Fruit fly (Drosophila melanogaster) whole organism, embryonic: ENCODE measurements around the gene LysD.

Experiments used
- Adf1 ChIP-seq: fragments of 200-800 bp; sonication (Bioruptor generic); IDR thresholded peaks from 2 replicates; pipeline ENCODE4 v1.3.6; 2022; ENCODE audit warnings: missing biosample characterization, missing genetic modification characterization
- C15 ChIP-seq: fragments of 200-800 bp; sonication (Bioruptor generic); IDR thresholded peaks from 3 replicates; pipeline ENCODE4 v1.3.6; 2022; ENCODE audit warnings: missing biosample characterization, missing genetic modification characterization
- CG10147 ChIP-seq: fragments of 200-800 bp; sonication (Bioruptor generic); optimal IDR thresholded peaks from 2 replicates; lab custom pipeline; 2019; ENCODE audit warnings: missing biosample characterization, mild to moderate bottlenecking, missing genetic modification characterization, moderate library complexity
- CG10431 ChIP-seq: fragments of 200-800 bp; sonication (Bioruptor generic); optimal IDR thresholded peaks from 3 replicates; lab custom pipeline; 2018; ENCODE audit warnings: missing biosample characterization, mild to moderate bottlenecking, missing genetic modification characterization
- CG11247 ChIP-seq: fragments of 200-800 bp; sonication (Bioruptor generic); IDR thresholded peaks from 2 replicates; pipeline ENCODE4 v1.3.6; 2022; ENCODE audit warnings: missing biosample characterization, missing genetic modification characterization
- CG11456 ChIP-seq: fragments of 200-800 bp; sonication (Bioruptor generic); IDR thresholded peaks from 3 replicates; pipeline ENCODE4 v1.3.6; 2022; ENCODE audit warnings: missing biosample characterization, missing genetic modification characterization
- CG11504 ChIP-seq: fragments of 200-800 bp; sonication (Bioruptor generic); optimal IDR thresholded peaks from 3 replicates; lab custom pipeline; 2019; ENCODE audit warnings: missing biosample characterization, mild to moderate bottlenecking, missing genetic modification characterization, moderate library complexity
- CG11696 ChIP-seq: fragments of 200-800 bp; sonication (Bioruptor generic); IDR thresholded peaks from 2 replicates; pipeline ENCODE4 v1.3.6; 2022; ENCODE audit warnings: missing biosample characterization, missing genetic modification characterization
- CG12071 ChIP-seq: fragments of 200-800 bp; sonication (Bioruptor generic); optimal IDR thresholded peaks from 3 replicates; lab custom pipeline; 2018; ENCODE audit warnings: missing biosample characterization, mild to moderate bottlenecking, missing genetic modification characterization
- CG15011 ChIP-seq: fragments of 200-800 bp; sonication (Bioruptor generic); optimal IDR thresholded peaks from 3 replicates; lab custom pipeline; 2018; ENCODE audit warnings: missing biosample characterization, mild to moderate bottlenecking, missing genetic modification characterization
- CG15269 ChIP-seq: fragments of 200-800 bp; sonication (Bioruptor generic); optimal IDR thresholded peaks from 2 replicates; lab custom pipeline; 2018; ENCODE audit warnings: missing biosample characterization, mild to moderate bottlenecking, missing genetic modification characterization, moderate library complexity
- CG15696 ChIP-seq: fragments of 200-800 bp; sonication (Bioruptor generic); optimal IDR thresholded peaks from 2 replicates; lab custom pipeline; 2019; ENCODE audit warnings: missing biosample characterization, mild to moderate bottlenecking, missing genetic modification characterization, moderate library complexity
- CG16779 ChIP-seq: fragments of 200-800 bp; sonication (Bioruptor generic); IDR thresholded peaks from 2 replicates; pipeline ENCODE4 v1.3.6; 2022; ENCODE audit warnings: missing biosample characterization, missing genetic modification characterization
- CG4854 ChIP-seq: fragments of 200-800 bp; sonication (Bioruptor generic); optimal IDR thresholded peaks from 2 replicates; lab custom pipeline; 2016; ENCODE audit warnings: missing biosample characterization, missing genetic modification characterization, inconsistent platforms
- CG7372 ChIP-seq: fragments of 200-800 bp; sonication (Bioruptor generic); IDR thresholded peaks from 2 replicates; pipeline ENCODE4 v1.3.6; 2022; ENCODE audit warnings: missing biosample characterization, missing genetic modification characterization
- CG7745 ChIP-seq: fragments of 200-800 bp; sonication (Bioruptor generic); optimal IDR thresholded peaks from 2 replicates; lab custom pipeline; 2018; ENCODE audit warnings: missing biosample characterization, mild to moderate bottlenecking, missing genetic modification characterization, moderate library complexity
- CG7839 ChIP-seq: fragments of 200-800 bp; sonication (Bioruptor generic); optimal IDR thresholded peaks from 3 replicates; lab custom pipeline; 2018; ENCODE audit warnings: missing biosample characterization, mild to moderate bottlenecking, missing genetic modification characterization, moderate library complexity
- CG8290 ChIP-seq, 3 experiments: fragments of 200-800 bp; sonication (Bioruptor generic); optimal IDR thresholded peaks; 2 replicates each; lab custom pipeline; 2016 to 2019; ENCODE audit warnings: missing biosample characterization in 3 of 3, missing genetic modification characterization in 3 of 3, mild to moderate bottlenecking in 2 of 3, moderate library complexity in 1 of 3
- CG8388 ChIP-seq: fragments of 200-800 bp; sonication (Bioruptor generic); optimal IDR thresholded peaks from 2 replicates; lab custom pipeline; 2019; ENCODE audit warnings: missing biosample characterization, mild to moderate bottlenecking, missing genetic modification characterization, moderate library complexity
- CTCF ChIP-seq: fragments of 200-800 bp; sonication (Bioruptor generic); optimal IDR thresholded peaks from 2 replicates; lab custom pipeline; 2017; ENCODE audit warnings: missing biosample characterization, mild to moderate bottlenecking, missing genetic modification characterization, moderate library complexity
- Camta ChIP-seq: fragments of 200-800 bp; sonication (Bioruptor generic); optimal IDR thresholded peaks from 2 replicates; lab custom pipeline; 2016; ENCODE audit warnings: missing biosample characterization, missing genetic modification characterization
- Chrac-16 ChIP-seq: fragments of 200-800 bp; sonication (Bioruptor generic); optimal IDR thresholded peaks from 3 replicates; lab custom pipeline; 2016; ENCODE audit warnings: missing biosample characterization, missing genetic modification characterization
- Dbx ChIP-seq: fragments of 200-800 bp; sonication (Bioruptor generic); IDR thresholded peaks from 3 replicates; pipeline ENCODE4 v1.3.6; 2022; ENCODE audit warnings: missing biosample characterization, missing genetic modification characterization
- Doc3 ChIP-seq: fragments of 200-800 bp; sonication (Bioruptor generic); IDR thresholded peaks from 3 replicates; pipeline ENCODE4 v1.3.6; 2022; ENCODE audit warnings: missing biosample characterization, missing genetic modification characterization; ENCODE audit not compliant: partially characterized antibody
- Elba2 ChIP-seq: fragments of 200-800 bp; sonication (Bioruptor generic); optimal IDR thresholded peaks from 3 replicates; lab custom pipeline; 2016; ENCODE audit warnings: missing biosample characterization, missing genetic modification characterization
- Fer3 ChIP-seq: fragments of 200-800 bp; sonication (Bioruptor generic); optimal IDR thresholded peaks from 2 replicates; lab custom pipeline; 2018; ENCODE audit warnings: missing biosample characterization, mild to moderate bottlenecking, missing genetic modification characterization, moderate library complexity
- Gug ChIP-seq: fragments of 200-800 bp; sonication (Bioruptor generic); IDR thresholded peaks from 4 replicates; pipeline ENCODE4 v1.3.6; 2022; ENCODE audit warnings: missing biosample characterization, missing genetic modification characterization
- HLH4C ChIP-seq: fragments of 200-800 bp; sonication (Bioruptor generic); IDR thresholded peaks from 3 replicates; pipeline ENCODE4 v1.3.6; 2022; ENCODE audit warnings: missing biosample characterization, missing genetic modification characterization; ENCODE audit not compliant: partially characterized antibody
- Hmr ChIP-seq: fragments of 200-800 bp; sonication (Bioruptor generic); optimal IDR thresholded peaks from 3 replicates; lab custom pipeline; 2017; ENCODE audit warnings: mild to moderate bottlenecking, missing biosample characterization, missing genetic modification reagents, missing genetic modification characterization
- Meics ChIP-seq: fragments of 200-800 bp; sonication (Bioruptor generic); optimal IDR thresholded peaks from 2 replicates; lab custom pipeline; 2017; ENCODE audit warnings: missing biosample characterization, mild to moderate bottlenecking, missing genetic modification characterization
- Nf-YA ChIP-seq: fragments of 200-800 bp; sonication (Bioruptor generic); IDR thresholded peaks from 2 replicates; pipeline ENCODE4 v1.3.6; 2022; ENCODE audit warnings: missing biosample characterization, missing genetic modification characterization
- Nf-YC ChIP-seq: fragments of 200-800 bp; optimal IDR thresholded peaks from 3 replicates; lab custom pipeline; 2019; ENCODE audit warnings: missing biosample characterization, mild to moderate bottlenecking, missing genetic modification characterization, moderate library complexity
- PHDP ChIP-seq: fragments of 200-800 bp; sonication (Bioruptor generic); optimal IDR thresholded peaks from 3 replicates; lab custom pipeline; 2018; ENCODE audit warnings: missing biosample characterization, mild to moderate bottlenecking, missing genetic modification characterization, moderate library complexity
- ci ChIP-seq: fragments of 200-800 bp; sonication (Bioruptor generic); IDR thresholded peaks from 3 replicates; pipeline ENCODE4 v1.3.6; 2022; ENCODE audit warnings: missing biosample characterization, missing genetic modification characterization
- dimm ChIP-seq: fragments of 200-800 bp; sonication (Bioruptor generic); IDR thresholded peaks from 2 replicates; pipeline ENCODE4 v1.3.6; 2022; ENCODE audit warnings: missing biosample characterization, missing genetic modification characterization
- dpn ChIP-seq, 2 experiments: fragments of 200-800 bp; sonication (Bioruptor generic); optimal IDR thresholded peaks; 3 replicates each; lab custom pipeline; 2016; ENCODE audit warnings: missing biosample characterization in 2 of 2, missing genetic modification characterization in 2 of 2
- emc ChIP-seq: fragments of 200-800 bp; sonication (Bioruptor generic); optimal IDR thresholded peaks from 2 replicates; lab custom pipeline; 2016; ENCODE audit warnings: missing biosample characterization, missing genetic modification characterization
- gem ChIP-seq: fragments of 200-800 bp; sonication (Bioruptor generic); optimal IDR thresholded peaks from 2 replicates; lab custom pipeline; 2019; ENCODE audit warnings: missing biosample characterization, mild to moderate bottlenecking, missing genetic modification characterization, moderate library complexity
- gt ChIP-seq: fragments of 200-800 bp; sonication (Bioruptor generic); IDR thresholded peaks from 2 replicates; pipeline ENCODE4 v1.3.6; 2022; ENCODE audit warnings: missing biosample characterization, missing genetic modification characterization
- h ChIP-seq: fragments of >200 bp; optimal IDR thresholded peaks from 2 replicates; lab custom pipeline; 2017
- maf-S ChIP-seq: fragments of 200-800 bp; sonication (Bioruptor generic); optimal IDR thresholded peaks from 2 replicates; lab custom pipeline; 2016; ENCODE audit warnings: missing biosample characterization, missing genetic modification characterization
- pfk ChIP-seq: fragments of 200-800 bp; sonication (Bioruptor generic); optimal IDR thresholded peaks from 2 replicates; lab custom pipeline; 2018; ENCODE audit warnings: missing biosample characterization, mild to moderate bottlenecking, missing genetic modification characterization, moderate library complexity
- prd ChIP-seq, 3 experiments: fragments of >200 bp in 2 of 3; fragments of 200-800 bp in 1 of 3; sonication (Bioruptor generic) in 1 of 3; optimal IDR thresholded peaks in 2 of 3; IDR thresholded peaks in 1 of 3; 2 replicates in 2 of 3; 3 replicates in 1 of 3; pipeline versions ENCODE4 v1.3.6 to Lab custom; 2017 to 2022; ENCODE audit warnings: missing biosample characterization in 1 of 3, missing genetic modification characterization in 1 of 3
- psq ChIP-seq: fragments of 200-800 bp; sonication (Bioruptor generic); optimal IDR thresholded peaks from 2 replicates; lab custom pipeline; 2017; ENCODE audit warnings: missing biosample characterization, missing genetic modification characterization
- stwl ChIP-seq: fragments of 200-800 bp; sonication (Bioruptor generic); optimal IDR thresholded peaks from 3 replicates; lab custom pipeline; 2018; ENCODE audit warnings: missing biosample characterization, mild to moderate bottlenecking, missing genetic modification characterization, moderate library complexity
- sug ChIP-seq: fragments of 200-800 bp; optimal IDR thresholded peaks from 2 replicates; lab custom pipeline; 2019; ENCODE audit warnings: missing biosample characterization, mild to moderate bottlenecking, missing genetic modification characterization, moderate library complexity
- tgo ChIP-seq: fragments of 200-800 bp; sonication (Bioruptor generic); IDR thresholded peaks from 3 replicates; pipeline ENCODE4 v1.3.6; 2022; ENCODE audit warnings: missing biosample characterization, missing genetic modification characterization
- tx ChIP-seq: fragments of 200-800 bp; sonication (Bioruptor generic); optimal IDR thresholded peaks from 2 replicates; lab custom pipeline; 2016; ENCODE audit warnings: missing biosample characterization, missing genetic modification characterization

The LysD gene

DNA sequence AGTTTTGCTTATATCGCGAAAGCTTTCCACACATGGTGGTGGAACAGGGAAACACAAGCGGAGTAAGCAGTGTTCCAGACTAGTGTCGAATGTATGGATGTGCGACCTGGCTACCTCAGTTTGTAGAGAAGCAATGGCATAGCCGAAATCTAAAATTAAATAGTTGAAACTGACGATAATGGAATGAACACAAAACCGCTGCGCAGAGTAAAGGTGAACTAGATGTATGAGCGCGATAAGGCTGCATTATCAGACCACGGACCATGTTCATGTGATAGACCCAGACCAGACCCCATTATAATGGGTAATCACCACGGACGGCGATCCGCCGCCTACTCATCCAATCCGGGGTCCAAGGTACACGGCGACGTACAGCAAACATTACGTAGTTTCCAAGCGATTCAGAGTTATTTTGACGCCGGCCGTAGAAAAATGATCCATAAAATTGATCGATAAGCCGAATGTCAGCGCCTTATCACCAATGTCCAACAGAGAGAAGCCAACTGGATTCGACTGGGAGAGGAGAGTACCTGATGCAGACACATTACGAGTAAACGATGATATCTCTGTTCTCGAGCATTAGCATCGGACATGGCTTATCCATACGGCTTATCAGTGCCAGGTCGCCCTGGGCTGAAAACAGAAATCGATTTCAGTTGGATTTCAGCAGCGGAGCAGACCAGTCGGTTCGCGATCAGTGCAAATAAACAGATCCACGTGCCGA lies 21.9 kb downstream of the LysD start, which contains the start of gene CG13912 (continued):
- TF ChIP-seq dimm (no peak), Nf-YC (tag; lab: Kevin White, UChicago) (peak; percentile 26), Chrac-16 (GFP tag; lab: Kevin White, UChicago) (no peak), psq (GFP tag; lab: Kevin White, UChicago) (no peak), C15 (no peak)

DNA sequence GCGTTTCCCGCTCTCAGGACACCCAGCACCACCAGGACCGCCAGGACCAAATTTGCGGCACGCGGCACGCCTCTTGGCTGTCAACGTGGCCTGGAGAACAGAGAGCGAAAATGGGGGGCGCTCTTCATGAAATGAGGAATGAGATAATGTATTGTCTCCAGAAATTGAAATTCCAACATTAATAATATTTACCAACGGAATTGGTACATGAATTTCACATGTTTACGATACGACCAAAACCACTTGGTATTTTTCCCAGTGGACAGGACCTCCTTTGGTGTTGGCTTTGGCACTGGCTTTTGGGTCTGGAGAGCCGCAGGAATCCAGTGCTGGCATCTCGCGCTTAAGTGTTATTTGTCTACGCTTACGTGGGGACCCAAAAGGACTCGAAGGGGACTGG lies 27.5 kb downstream of the LysD start:
- TF ChIP-seq PHDP (tag; lab: Kevin White, UChicago) (no peak), tx (GFP tag; lab: Kevin White, UChicago) (no peak), CG8388 (GFP tag; lab: Kevin White, UChicago) (no peak), CG7745 (tag; lab: Kevin White, UChicago) (no peak), CG7839 (tag; lab: Kevin White, UChicago) (peak; percentile 21), Hmr (peak; percentile 29), CG15011 (GFP tag; lab: Kevin White, UChicago) (no peak), ci (GFP tag; lab: Robert Waterston, UW) (no peak), CG11504 (tag; lab: Kevin White, UChicago) (peak; percentile 27), CG10431 (GFP tag; lab: Kevin White, UChicago) (no peak), emc (GFP tag; lab: Kevin White, UChicago) (no peak), Doc3 (no peak), Camta (GFP tag; lab: Kevin White, UChicago) (peak; percentile 8), dpn (GFP tag; optimal IDR thresholded peaks at IDR 0.05; lab: Kevin White, UChicago) (no peak), CG4854 (no peak), CG8290 (GFP tag; optimal IDR thresholded peaks at IDR 0.05; lab: Kevin White, UChicago) (no peak), CG8290 (tag; optimal IDR thresholded peaks at IDR 0.05; lab: Kevin White, UChicago) (peak in 1 of 2 experiments; percentile 60), CTCF (GFP tag; lab: Kevin White, UChicago) (no peak), Adf1 (no peak), CG10147 (GFP tag; lab: Kevin White, UChicago) (no peak), sug (tag; lab: Kevin White, UChicago) (no peak), Elba2 (GFP tag; lab: Kevin White, UChicago) (no peak), stwl (tag; lab: Kevin White, UChicago) (no peak), CG7372 (GFP tag; lab: Robert Waterston, UW) (no peak), CG15269 (tag; lab: Kevin White, UChicago) (peak; percentile 14), CG12071 (GFP tag; lab: Kevin White, UChicago) (no peak), pfk (GFP tag; lab: Kevin White, UChicago) (no peak), CG11696 (no peak), prd (optimal IDR thresholded peaks at IDR 0.05; lab: Kevin White, UChicago) (no peak), prd (GFP tag; IDR thresholded peaks at IDR 0.05; lab: Robert Waterston, UW) (peak; percentile 28; the same call in 1 of the 3 replicates), Dbx (GFP tag; lab: Robert Waterston, UW) (peak; percentile 60; the same call in 1 of the 3 replicates), gem (tag; lab: Kevin White, UChicago) (peak; percentile 13), CG16779 (GFP tag; lab: Robert Waterston, UW) (no peak), Nf-YA (no peak), CG11456 (GFP tag; lab: Robert Waterston, UW) (0 out of 3 replicates have a peak, but pooled peaks have one; percentile 51), CG11247 (GFP tag; lab: Robert Waterston, UW) (peak; percentile 45), h (lab: Kevin White, UChicago) (no peak), Fer3 (tag; lab: Kevin White, UChicago) (peak; percentile 7), maf-S (GFP tag; lab: Kevin White, UChicago) (no peak), gt (no peak), CG15696 (no peak), HLH4C (GFP tag; lab: Robert Waterston, UW) (no peak), Gug (peak; percentile 34; the same call in 1 of the 4 replicates), Meics (peak; percentile 44), tgo (GFP tag; lab: Robert Waterston, UW) (peak; percentile 22; the same call in 1 of the 3 replicates)
